Fruit fly (Drosophila melanogaster) whole organism, prepupa: ENCODE data around the gene Dbp73D.
A peak's percentile ranks its signal among the peaks of the same experiment; 100 is the strongest.

Experiments
- CG10631 ChIP-seq: fragments of 200-800 bp; sonication (Bioruptor generic); optimal IDR thresholded peaks from 2 replicates; lab custom pipeline; 2016; ENCODE audit warnings: missing biosample characterization, missing genetic modification characterization
- CG10669 ChIP-seq: fragments of 200-800 bp; sonication (Bioruptor generic); optimal IDR thresholded peaks from 3 replicates; lab custom pipeline; 2018; ENCODE audit warnings: missing biosample characterization, mild to moderate bottlenecking, missing genetic modification characterization, moderate library complexity
- CG11294 ChIP-seq: fragments of 200-800 bp; sonication (Bioruptor generic); IDR thresholded peaks from 2 replicates; pipeline ENCODE4 v1.3.6; 2022; ENCODE audit warnings: missing biosample characterization, missing genetic modification characterization
- CG11762 ChIP-seq: fragments of 200-800 bp; sonication (Bioruptor generic); optimal IDR thresholded peaks from 3 replicates; lab custom pipeline; 2016; ENCODE audit warnings: missing biosample characterization, missing genetic modification characterization; ENCODE audit not compliant: insufficient read depth
- CG11902 ChIP-seq: fragments of 200-800 bp; sonication (Bioruptor generic); optimal IDR thresholded peaks from 3 replicates; lab custom pipeline; 2016; ENCODE audit warnings: missing biosample characterization, missing genetic modification characterization
- CG1621 ChIP-seq: fragments of 200-800 bp; sonication (Bioruptor generic); optimal IDR thresholded peaks from 3 replicates; lab custom pipeline; 2018; ENCODE audit warnings: missing biosample characterization, mild to moderate bottlenecking, missing genetic modification characterization
- CG3032 ChIP-seq: fragments of 200-800 bp; optimal IDR thresholded peaks from 2 replicates; lab custom pipeline; 2019; ENCODE audit warnings: missing biosample characterization, mild to moderate bottlenecking, missing genetic modification characterization, moderate library complexity
- CG31627 ChIP-seq: fragments of 200-800 bp; sonication (Bioruptor generic); optimal IDR thresholded peaks from 3 replicates; lab custom pipeline; 2016; ENCODE audit warnings: missing biosample characterization, missing genetic modification characterization
- CG32006 ChIP-seq: fragments of 200-800 bp; sonication (Bioruptor generic); optimal IDR thresholded peaks from 3 replicates; lab custom pipeline; 2017; ENCODE audit warnings: missing biosample characterization, mild to moderate bottlenecking, missing genetic modification characterization
- CG34406 ChIP-seq: fragments of 200-800 bp; sonication (Bioruptor generic); optimal IDR thresholded peaks from 3 replicates; lab custom pipeline; 2016; ENCODE audit warnings: missing biosample characterization, missing genetic modification characterization
- CG3919 ChIP-seq: fragments of 200-800 bp; sonication (Bioruptor generic); optimal IDR thresholded peaks from 3 replicates; lab custom pipeline; 2016; ENCODE audit warnings: missing biosample characterization, missing genetic modification characterization
- CG4318 ChIP-seq: fragments of 200-800 bp; sonication (Bioruptor generic); optimal IDR thresholded peaks from 3 replicates; lab custom pipeline; 2017; ENCODE audit warnings: missing biosample characterization, mild to moderate bottlenecking, missing genetic modification characterization
- CG6163 ChIP-seq: fragments of 200-800 bp; sonication (Bioruptor generic); IDR thresholded peaks from 3 replicates; pipeline ENCODE4 v1.3.6; 2022; ENCODE audit warnings: missing biosample characterization, missing genetic modification characterization
- CG6276 ChIP-seq: fragments of 200-800 bp; sonication (Bioruptor generic); optimal IDR thresholded peaks from 2 replicates; lab custom pipeline; 2017; ENCODE audit warnings: missing biosample characterization, mild to moderate bottlenecking, missing genetic modification characterization
- CG6792 ChIP-seq: fragments of 200-800 bp; sonication (Bioruptor generic); optimal IDR thresholded peaks from 3 replicates; lab custom pipeline; 2016; ENCODE audit warnings: missing biosample characterization, missing genetic modification characterization
- CG6808 ChIP-seq: fragments of 200-800 bp; sonication (Bioruptor generic); optimal IDR thresholded peaks from 3 replicates; lab custom pipeline; 2017; ENCODE audit warnings: missing biosample characterization, missing genetic modification characterization, mild to moderate bottlenecking, moderate library complexity, missing genetic modification reagents
- CG6854 ChIP-seq: fragments of 200-800 bp; sonication (Bioruptor generic); optimal IDR thresholded peaks from 2 replicates; lab custom pipeline; 2017; ENCODE audit warnings: missing biosample characterization, mild to moderate bottlenecking, missing genetic modification characterization
- CG7368 ChIP-seq: fragments of 200-800 bp; sonication (Bioruptor generic); optimal IDR thresholded peaks from 3 replicates; lab custom pipeline; 2016; ENCODE audit warnings: missing biosample characterization, missing genetic modification characterization
- CG8119 ChIP-seq: fragments of 200-800 bp; sonication (Bioruptor generic); IDR thresholded peaks from 3 replicates; pipeline ENCODE4 v1.3.6; 2022; ENCODE audit warnings: missing biosample characterization, missing genetic modification characterization
- CG8319 ChIP-seq: fragments of 200-800 bp; sonication (Bioruptor generic); optimal IDR thresholded peaks from 3 replicates; lab custom pipeline; 2016; ENCODE audit warnings: missing biosample characterization, missing genetic modification characterization
- CG8632 ChIP-seq: fragments of 200-800 bp; sonication (Bioruptor generic); optimal IDR thresholded peaks from 3 replicates; lab custom pipeline; 2016; ENCODE audit warnings: missing biosample characterization, missing genetic modification characterization
- CG9139 ChIP-seq: fragments of 200-800 bp; sonication (Bioruptor generic); optimal IDR thresholded peaks from 3 replicates; lab custom pipeline; 2017; ENCODE audit warnings: missing biosample characterization, mild to moderate bottlenecking, missing genetic modification characterization
- Eip93F ChIP-seq: fragments of 200-800 bp; sonication (Bioruptor generic); optimal IDR thresholded peaks from 2 replicates; lab custom pipeline; 2016; ENCODE audit warnings: missing biosample characterization, mild to moderate bottlenecking, missing genetic modification characterization
- Ets21C ChIP-seq: fragments of 200-800 bp; sonication (Bioruptor generic); optimal IDR thresholded peaks from 3 replicates; lab custom pipeline; 2016; ENCODE audit warnings: missing biosample characterization, missing genetic modification characterization
- Hr38 ChIP-seq: sonication (Bioruptor generic); optimal IDR thresholded peaks from 2 replicates; lab custom pipeline; 2016; ENCODE audit warnings: missing biosample characterization, missing genetic modification characterization
- Lpt ChIP-seq: fragments of 200-800 bp; sonication (Bioruptor generic); optimal IDR thresholded peaks from 3 replicates; lab custom pipeline; 2016; ENCODE audit warnings: missing biosample characterization, missing genetic modification characterization
- Met ChIP-seq: fragments of 200-800 bp; sonication (Bioruptor generic); optimal IDR thresholded peaks from 3 replicates; lab custom pipeline; 2016; ENCODE audit warnings: missing biosample characterization, missing genetic modification characterization
- OdsH ChIP-seq: fragments of 200-800 bp; sonication (Bioruptor generic); optimal IDR thresholded peaks from 3 replicates; lab custom pipeline; 2016; ENCODE audit warnings: missing biosample characterization, missing genetic modification characterization
- Smox ChIP-seq: fragments of 200-800 bp; sonication (Bioruptor generic); optimal IDR thresholded peaks from 3 replicates; lab custom pipeline; 2016; ENCODE audit warnings: missing biosample characterization, missing genetic modification characterization
- Sox102F ChIP-seq: fragments of 200-800 bp; sonication (Bioruptor generic); optimal IDR thresholded peaks from 2 replicates; lab custom pipeline; 2016; ENCODE audit warnings: missing biosample characterization, mild to moderate bottlenecking, missing genetic modification characterization
- Sox14 ChIP-seq: fragments of 200-800 bp; sonication (Bioruptor generic); optimal IDR thresholded peaks from 3 replicates; lab custom pipeline; 2016; ENCODE audit warnings: missing biosample characterization, missing genetic modification characterization
- Sox15 ChIP-seq: fragments of 200-800 bp; sonication (Bioruptor generic); optimal IDR thresholded peaks from 3 replicates; lab custom pipeline; 2016; ENCODE audit warnings: missing biosample characterization, missing genetic modification characterization
- dac ChIP-seq: fragments of 200-800 bp; sonication (Bioruptor generic); optimal IDR thresholded peaks from 2 replicates; lab custom pipeline; 2017; ENCODE audit warnings: missing biosample characterization, mild to moderate bottlenecking, missing genetic modification characterization
- dsx ChIP-seq: fragments of 200-800 bp; optimal IDR thresholded peaks from 3 replicates; lab custom pipeline; 2019; ENCODE audit warnings: missing biosample characterization, mild to moderate bottlenecking, missing genetic modification characterization, moderate library complexity; ENCODE audit not compliant: poor library complexity, severe bottlenecking
- esn ChIP-seq: fragments of 200-800 bp; sonication (Bioruptor generic); optimal IDR thresholded peaks from 2 replicates; lab custom pipeline; 2016; ENCODE audit warnings: missing biosample characterization, mild to moderate bottlenecking, missing genetic modification characterization, moderate library complexity
- fd59A ChIP-seq: fragments of 200-800 bp; sonication (Bioruptor generic); optimal IDR thresholded peaks from 2 replicates; lab custom pipeline; 2017; ENCODE audit warnings: missing biosample characterization, mild to moderate bottlenecking, missing genetic modification characterization, missing genetic modification reagents
- fd85E ChIP-seq: fragments of 200-800 bp; sonication (Bioruptor generic); optimal IDR thresholded peaks from 3 replicates; lab custom pipeline; 2016; ENCODE audit warnings: missing biosample characterization, missing genetic modification characterization
- fkh ChIP-seq: fragments of 200-800 bp; sonication (Bioruptor generic); optimal IDR thresholded peaks from 3 replicates; lab custom pipeline; 2017; ENCODE audit warnings: missing biosample characterization, mild to moderate bottlenecking, missing genetic modification characterization, moderate library complexity
- net ChIP-seq: fragments of 200-800 bp; sonication (Bioruptor generic); optimal IDR thresholded peaks from 3 replicates; lab custom pipeline; 2016; ENCODE audit warnings: missing biosample characterization, missing genetic modification characterization
- pdm3 ChIP-seq: fragments of 200-800 bp; sonication (Bioruptor generic); optimal IDR thresholded peaks from 3 replicates; lab custom pipeline; 2016; ENCODE audit warnings: missing biosample characterization, missing genetic modification characterization
- svp ChIP-seq: fragments of 200-800 bp; sonication (Bioruptor generic); peaks from one replicate; lab custom pipeline; 2016; ENCODE audit warnings: missing biosample characterization, missing genetic modification characterization
- topi ChIP-seq: fragments of 200-800 bp; sonication (Bioruptor generic); optimal IDR thresholded peaks from 3 replicates; lab custom pipeline; 2016; ENCODE audit warnings: missing biosample characterization, missing genetic modification characterization
- vri ChIP-seq: fragments of 200-800 bp; sonication (Bioruptor generic); optimal IDR thresholded peaks from 3 replicates; lab custom pipeline; 2016; ENCODE audit warnings: missing biosample characterization, mild to moderate bottlenecking, missing genetic modification characterization

Gene Dbp73D

DNA sequence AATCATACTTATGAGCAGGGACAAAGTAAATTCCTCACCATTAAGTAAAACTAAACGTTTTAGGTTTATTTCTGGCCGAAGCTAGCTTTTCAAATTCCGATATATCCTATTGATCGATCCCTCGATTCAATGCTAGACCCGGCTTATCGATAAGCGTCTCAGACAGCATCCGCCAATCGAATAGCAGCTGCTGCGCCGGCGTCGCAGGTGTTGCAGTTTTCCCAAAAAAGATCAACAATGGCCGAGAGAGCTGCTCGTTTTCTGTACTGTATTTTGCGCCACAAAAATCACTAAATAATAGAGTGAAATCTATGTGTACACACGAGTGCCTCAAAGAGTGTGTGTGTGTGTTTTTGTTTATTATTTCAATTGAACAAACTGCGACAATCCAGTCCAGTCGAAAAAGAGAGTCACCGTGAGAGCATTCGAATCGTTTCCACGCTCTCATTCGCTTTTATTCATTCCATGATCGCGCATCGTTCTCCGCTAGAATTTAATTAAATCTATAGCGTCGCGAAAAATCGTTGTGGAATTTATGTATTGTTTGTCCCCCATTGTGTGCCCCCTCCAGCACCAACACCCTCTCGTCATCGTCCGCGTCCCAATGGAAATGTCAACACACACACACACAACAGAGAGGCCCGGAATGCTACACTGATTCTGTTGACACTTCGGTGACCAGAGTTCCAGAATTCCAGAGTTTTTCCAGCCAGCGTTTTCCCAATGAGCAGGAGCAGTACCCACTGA lies 17.0 kb downstream of the Dbp73D start:
- TF ChIP-seq OdsH (GFP tag; lab: Kevin White, UChicago): no peak
- TF ChIP-seq CG31627: no peak
- no peak for TF ChIP-seq pdm3 (GFP tag; lab: Kevin White, UChicago)
- no peak for TF ChIP-seq esn
- no peak for TF ChIP-seq CG7368
- TF ChIP-seq CG11902 (GFP tag; lab: Kevin White, UChicago): no peak
- no peak for TF ChIP-seq CG6276 (GFP tag; lab: Kevin White, UChicago)
- no peak for TF ChIP-seq net
- no peak for TF ChIP-seq fd85E (GFP tag; lab: Kevin White, UChicago)
- no peak for TF ChIP-seq topi
- TF ChIP-seq dac (GFP tag; lab: Kevin White, UChicago): no peak
- no peak for TF ChIP-seq CG1621 (tag; lab: Kevin White, UChicago)

- TF ChIP-seq CG10631 (GFP tag; lab: Kevin White, UChicago) (no peak), Sox14 (GFP tag; lab: Kevin White, UChicago) (no peak), CG6163 (GFP tag; lab: Robert Waterston, UW) (no peak), CG34406 (GFP tag; lab: Kevin White, UChicago) (no peak), CG10669 (GFP tag; lab: Kevin White, UChicago) (no peak), CG11902 (GFP tag; lab: Kevin White, UChicago) (no peak), CG11294 (GFP tag; lab: Robert Waterston, UW) (no peak), Ets21C (GFP tag; lab: Kevin White, UChicago) (no peak), Hr38 (no peak), fkh (no peak), Eip93F (GFP tag; lab: Kevin White, UChicago) (no peak), Sox15 (GFP tag; lab: Kevin White, UChicago) (no peak), CG7368 (no peak), Sox102F (GFP tag; lab: Kevin White, UChicago) (no peak), CG8319 (GFP tag; lab: Kevin White, UChicago) (no peak), fd59A (GFP tag; lab: Kevin White, UChicago) (no peak), svp (GFP tag; lab: Kevin White, UChicago) (no peak), CG31627 (no peak)
These were observed 18.2 kb downstream of the Dbp73D start for dm6 chr3L:16712371-16712770.

dm6 chr3L:16711430-16712228 lies 19.0 kb downstream of the Dbp73D start, which contains the start of the genes CG43954, Lasp and Dab:
CG43954 (minus strand) TSS chr3L:16711677.
Lasp (minus strand) TSS chr3L:16711677.
Dab (plus strand) TSS chr3L:16712126.
- TF ChIP-seq CG8632 (GFP tag; lab: Kevin White, UChicago) (no peak), CG8319 (GFP tag; lab: Kevin White, UChicago) (no peak), OdsH (GFP tag; lab: Kevin White, UChicago) (no peak), Sox15 (GFP tag; lab: Kevin White, UChicago) (no peak), CG3919 (peak; percentile 59), svp (GFP tag; lab: Kevin White, UChicago) (peak; percentile 58), CG9139 (GFP tag; lab: Kevin White, UChicago) (peak; percentile 20), Met (GFP tag; lab: Kevin White, UChicago) (peak; percentile 35), CG6276 (GFP tag; lab: Kevin White, UChicago) (peak; percentile 11), CG7368 (no peak), CG11762 (GFP tag; lab: Kevin White, UChicago) (no peak), esn (peak; percentile 22), vri (peak; percentile 50), CG6854 (GFP tag; lab: Kevin White, UChicago) (peak; percentile 27), Lpt (no peak), dac (GFP tag; lab: Kevin White, UChicago) (no peak), net (peak; percentile 32), topi (peak; percentile 32), fd85E (GFP tag; lab: Kevin White, UChicago) (no peak), CG6808 (GFP tag; lab: Kevin White, UChicago) (no peak), CG10669 (GFP tag; lab: Kevin White, UChicago) (no peak), CG4318 (GFP tag; lab: Kevin White, UChicago) (no peak), Sox102F (GFP tag; lab: Kevin White, UChicago) (peak; percentile 21), CG6163 (GFP tag; lab: Robert Waterston, UW) (peak; percentile 57), CG8119 (GFP tag; lab: Robert Waterston, UW) (no peak), Smox (no peak), CG3032 (tag; lab: Kevin White, UChicago) (peak; percentile 8), CG31627 (peak; percentile 28), CG6792 (GFP tag; lab: Kevin White, UChicago) (no peak), dsx (no peak), CG32006 (no peak)
